Worm (Caenorhabditis elegans) whole organism, young adult: ENCODE results near the gene let-99.

Experiments
- D2030.7 ChIP-seq: fragments of 200-800 bp; sonication (Bioruptor generic); IDR thresholded peaks from 2 replicates; pipeline ENCODE4 v1.3.6; 2022; ENCODE audit warnings: missing genetic modification reagents, missing genetic modification characterization, missing compliant biosample characterization
- F10E7.11 ChIP-seq: sonication (generic microtip); optimal IDR thresholded peaks from 2 replicates; lab custom pipeline; 2017; ENCODE audit warnings: mild to moderate bottlenecking, missing genetic modification characterization, moderate library complexity, missing compliant biosample characterization
- F22D6.2 ChIP-seq: sonication (generic microtip); optimal IDR thresholded peaks from 2 replicates; lab custom pipeline; 2016; ENCODE audit warnings: mild to moderate bottlenecking, missing genetic modification characterization, missing compliant biosample characterization
- F23B12.7 ChIP-seq: sonication (generic microtip); optimal IDR thresholded peaks from 2 replicates; lab custom pipeline; 2017; ENCODE audit warnings: missing genetic modification characterization, mild to moderate bottlenecking, missing compliant biosample characterization, antibody characterized with exemption, moderate library complexity; ENCODE audit not compliant: insufficient read depth
- F37B4.10 ChIP-seq: fragments of 200-800 bp; sonication (Bioruptor generic); IDR thresholded peaks from 2 replicates; pipeline ENCODE4 v1.3.6; 2022; ENCODE audit warnings: missing genetic modification characterization, missing compliant biosample characterization
- F49E8.2 ChIP-seq: sonication (generic microtip); optimal IDR thresholded peaks from 3 replicates; lab custom pipeline; 2017; ENCODE audit warnings: missing genetic modification characterization, mild to moderate bottlenecking, missing compliant biosample characterization, antibody characterized with exemption, moderate library complexity; ENCODE audit not compliant: insufficient read depth
- F55B11.4 ChIP-seq: sonication (generic microtip); optimal IDR thresholded peaks from 2 replicates; lab custom pipeline; 2016; ENCODE audit warnings: missing compliant biosample characterization, missing genetic modification characterization, borderline replicate concordance; ENCODE audit not compliant: insufficient read depth
- F57A8.1 ChIP-seq: fragments of 200-800 bp; sonication (Bioruptor generic); optimal IDR thresholded peaks from 2 replicates; lab custom pipeline; 2018; ENCODE audit warnings: mild to moderate bottlenecking, missing genetic modification characterization, moderate library complexity, missing compliant biosample characterization
- F57C9.4 ChIP-seq: sonication (generic microtip); optimal IDR thresholded peaks from 2 replicates; lab custom pipeline; 2017; ENCODE audit warnings: mild to moderate bottlenecking, missing genetic modification characterization, missing compliant biosample characterization
- K11D2.4 ChIP-seq: fragments of 200-800 bp; sonication (Bioruptor generic); IDR thresholded peaks from 2 replicates; pipeline ENCODE4 v1.3.6; 2022; ENCODE audit warnings: missing genetic modification reagents, missing genetic modification characterization, missing compliant biosample characterization
- K12H6.12 ChIP-seq: fragments of 200-800 bp; sonication (Bioruptor generic); optimal IDR thresholded peaks from 2 replicates; lab custom pipeline; 2018; ENCODE audit warnings: mild to moderate bottlenecking, missing genetic modification characterization, missing compliant biosample characterization
- T07F8.4 ChIP-seq: sonication (generic microtip); optimal IDR thresholded peaks from 2 replicates; lab custom pipeline; 2016; ENCODE audit warnings: mild to moderate bottlenecking, missing genetic modification characterization, moderate library complexity, missing compliant biosample characterization
- Y53F4B.3 ChIP-seq: fragments of 200-800 bp; sonication (Bioruptor generic); IDR thresholded peaks from 2 replicates; pipeline ENCODE4 v1.3.6; 2022; ENCODE audit warnings: missing genetic modification reagents, missing genetic modification characterization, missing compliant biosample characterization
- Y53G8AR.9 ChIP-seq: fragments of 200-800 bp; sonication (Bioruptor generic); conservative IDR thresholded peaks from 2 replicates; pipeline ENCODE4 v1.3.6; 2022; ENCODE audit warnings: missing genetic modification reagents, missing genetic modification characterization, missing compliant biosample characterization
- Y79H2A.3 ChIP-seq: fragments of 200-800 bp; sonication (Bioruptor generic); conservative IDR thresholded peaks from 2 replicates; pipeline ENCODE4 v1.3.6; 2022; ENCODE audit warnings: missing genetic modification reagents, missing genetic modification characterization, missing compliant biosample characterization
- Y95B8A.8 ChIP-seq: fragments of 200-800 bp; sonication (Bioruptor generic); IDR thresholded peaks from 2 replicates; pipeline ENCODE4 v1.3.6; 2022; ENCODE audit warnings: missing genetic modification reagents, missing genetic modification characterization, missing compliant biosample characterization
- ZK185.1 ChIP-seq: sonication (generic microtip); optimal IDR thresholded peaks from 2 replicates; lab custom pipeline; 2016; ENCODE audit warnings: mild to moderate bottlenecking, missing genetic modification characterization, missing compliant biosample characterization; ENCODE audit not compliant: poor library complexity, severe bottlenecking
- attf-3 ChIP-seq: fragments of 200-800 bp; sonication (Bioruptor generic); conservative IDR thresholded peaks from 2 replicates; pipeline ENCODE4 v1.3.6; 2022; ENCODE audit warnings: missing genetic modification reagents, missing genetic modification characterization, missing compliant biosample characterization
- bed-1 ChIP-seq: fragments of 200-800 bp; sonication (Bioruptor generic); IDR thresholded peaks from 2 replicates; pipeline ENCODE4 v1.3.6; 2022; ENCODE audit warnings: missing genetic modification reagents, missing genetic modification characterization, missing compliant biosample characterization
- cebp-2 ChIP-seq: fragments of 200-800 bp; sonication (Bioruptor generic); IDR thresholded peaks from 2 replicates; pipeline ENCODE4 v1.3.6; 2022; ENCODE audit warnings: missing genetic modification characterization, missing compliant biosample characterization
- ceh-58 ChIP-seq: fragments of 200-800 bp; sonication (Bioruptor generic); IDR thresholded peaks from 2 replicates; pipeline ENCODE4 v1.3.6; 2022; ENCODE audit warnings: missing genetic modification characterization, missing compliant biosample characterization
- ceh-91 ChIP-seq: fragments of 200-800 bp; sonication (Bioruptor generic); IDR thresholded peaks from 2 replicates; pipeline ENCODE4 v1.3.6; 2022; ENCODE audit warnings: missing genetic modification reagents, missing genetic modification characterization, missing compliant biosample characterization
- chd-7 ChIP-seq: sonication (generic microtip); optimal IDR thresholded peaks from 2 replicates; lab custom pipeline; 2016; ENCODE audit warnings: mild to moderate bottlenecking, missing genetic modification characterization, moderate library complexity, missing compliant biosample characterization
- egrh-3 ChIP-seq: fragments of 200-800 bp; sonication (Bioruptor generic); IDR thresholded peaks from 2 replicates; pipeline ENCODE4 v1.3.6; 2022; ENCODE audit warnings: missing genetic modification reagents, missing genetic modification characterization, missing compliant biosample characterization
- hmg-20 ChIP-seq: fragments of 200-800 bp; sonication (Bioruptor generic); IDR thresholded peaks from 2 replicates; pipeline ENCODE4 v1.3.6; 2022; ENCODE audit warnings: missing genetic modification reagents, missing genetic modification characterization, missing compliant biosample characterization
- hsf-1 ChIP-seq: fragments of 200-800 bp; sonication (Bioruptor generic); IDR thresholded peaks from 2 replicates; pipeline ENCODE4 v1.3.6; 2022; ENCODE audit warnings: missing genetic modification reagents, missing genetic modification characterization, missing compliant biosample characterization
- lin-26 ChIP-seq: fragments of 200-800 bp; sonication (Bioruptor generic); IDR thresholded peaks from 2 replicates; pipeline ENCODE4 v1.3.6; 2022; ENCODE audit warnings: missing genetic modification reagents, missing genetic modification characterization, missing compliant biosample characterization
- lin-35 ChIP-seq, 3 experiments: fragments of 150-350 bp in 2 of 3; sonication (generic microtip) in 1 of 3; optimal IDR thresholded peaks; 2 replicates each; lab custom pipeline; 2014 to 2018; ENCODE audit warnings: missing biosample characterization in 3 of 3, missing genetic modification characterization in 3 of 3, missing genetic modification reagents in 3 of 3
- lir-1 ChIP-seq: fragments of 200-800 bp; sonication (Bioruptor generic); conservative IDR thresholded peaks from 2 replicates; pipeline ENCODE4 v1.3.6; 2022; ENCODE audit warnings: missing genetic modification reagents, missing genetic modification characterization, missing compliant biosample characterization
- madf-10 ChIP-seq: sonication (generic microtip); optimal IDR thresholded peaks from 2 replicates; lab custom pipeline; 2016; ENCODE audit warnings: mild to moderate bottlenecking, missing genetic modification characterization, missing compliant biosample characterization
- madf-6 ChIP-seq: fragments of 200-800 bp; sonication (Bioruptor generic); IDR thresholded peaks from 2 replicates; pipeline ENCODE4 v1.3.6; 2022; ENCODE audit warnings: missing genetic modification reagents, missing genetic modification characterization, missing compliant biosample characterization
- mel-28 ChIP-seq: sonication (generic microtip); optimal IDR thresholded peaks from 2 replicates; lab custom pipeline; 2016; ENCODE audit warnings: borderline replicate concordance, mild to moderate bottlenecking, missing genetic modification characterization, missing compliant biosample characterization
- mes-4 ChIP-seq: sonication (generic microtip); optimal IDR thresholded peaks from 2 replicates; lab custom pipeline; 2016; ENCODE audit warnings: missing genotype, missing genetic modification characterization, missing compliant biosample characterization
- mxl-1 ChIP-seq: sonication (generic microtip); optimal IDR thresholded peaks from 2 replicates; lab custom pipeline; 2016; ENCODE audit warnings: missing genetic modification characterization, missing compliant biosample characterization
- nfya-2 ChIP-seq: fragments of 200-800 bp; sonication (Bioruptor generic); IDR thresholded peaks from 2 replicates; pipeline ENCODE4 v1.3.6; 2022; ENCODE audit warnings: missing genetic modification reagents, missing genetic modification characterization, missing compliant biosample characterization
- nfyb-1 ChIP-seq: fragments of 200-800 bp; sonication (Bioruptor generic); IDR thresholded peaks from 2 replicates; pipeline ENCODE4 v1.3.6; 2022; ENCODE audit warnings: missing genetic modification reagents, missing genetic modification characterization, missing compliant biosample characterization
- nhr-120 ChIP-seq: fragments of 200-800 bp; sonication (Bioruptor generic); IDR thresholded peaks from 2 replicates; pipeline ENCODE4 v1.3.6; 2022; ENCODE audit warnings: missing genetic modification characterization, missing compliant biosample characterization
- nhr-27 ChIP-seq: fragments of 200-800 bp; sonication (Bioruptor generic); optimal IDR thresholded peaks from 2 replicates; lab custom pipeline; 2018; ENCODE audit warnings: mild to moderate bottlenecking, missing genetic modification characterization, moderate library complexity, missing compliant biosample characterization
- nhr-80 ChIP-seq: sonication (generic microtip); optimal IDR thresholded peaks from 2 replicates; lab custom pipeline; 2016; ENCODE audit warnings: missing genetic modification characterization, missing compliant biosample characterization
- nhr-90 ChIP-seq: sonication (generic microtip); optimal IDR thresholded peaks from 2 replicates; lab custom pipeline; 2016; ENCODE audit warnings: missing genotype, mild to moderate bottlenecking, missing genetic modification characterization, missing compliant biosample characterization
- rcor-1 ChIP-seq: fragments of 200-800 bp; sonication (Bioruptor generic); IDR thresholded peaks from 2 replicates; pipeline ENCODE4 v1.3.6; 2022; ENCODE audit warnings: missing genetic modification reagents, missing genetic modification characterization, missing compliant biosample characterization
- rec-8 ChIP-seq, 2 experiments: sonication (generic microtip); optimal IDR thresholded peaks; 2 replicates each; lab custom pipeline; 2016; ENCODE audit warnings: mild to moderate bottlenecking in 2 of 2, missing genetic modification characterization in 2 of 2, missing genetic modification reagents in 2 of 2, missing genotype in 2 of 2, missing biosample characterization in 1 of 2, missing compliant biosample characterization in 1 of 2, moderate library complexity in 1 of 2
- snpc-1.3 ChIP-seq: sonication (generic microtip); optimal IDR thresholded peaks from 2 replicates; lab custom pipeline; 2017; ENCODE audit warnings: missing genetic modification characterization, mild to moderate bottlenecking, missing compliant biosample characterization, antibody characterized with exemption, moderate library complexity, missing genotype, missing genetic modification reagents; ENCODE audit not compliant: insufficient read depth
- snpc-4 ChIP-seq, 5 experiments: fragments of 150-350 bp in 1 of 5; sonication (generic microtip) in 4 of 5; optimal IDR thresholded peaks; 2 replicates each; lab custom pipeline; 2014 to 2018; ENCODE audit warnings: missing genetic modification characterization in 5 of 5, missing biosample characterization in 3 of 5, antibody characterized with exemption in 2 of 5, mild to moderate bottlenecking in 2 of 5, missing compliant biosample characterization in 2 of 5, missing genotype in 2 of 5, moderate library complexity in 2 of 5, missing genetic modification reagents in 1 of 5
- somi-1 ChIP-seq: fragments of 200-800 bp; sonication (Bioruptor generic); optimal IDR thresholded peaks from 2 replicates; lab custom pipeline; 2018; ENCODE audit warnings: mild to moderate bottlenecking, missing genetic modification characterization, missing compliant biosample characterization
- tbp1 ChIP-seq: fragments of 200-800 bp; sonication (Bioruptor generic); optimal IDR thresholded peaks from 2 replicates; lab custom pipeline; 2018; ENCODE audit warnings: mild to moderate bottlenecking, missing genetic modification characterization, missing compliant biosample characterization
- unc-130 ChIP-seq: sonication (generic microtip); optimal IDR thresholded peaks from 2 replicates; lab custom pipeline; 2016; ENCODE audit warnings: missing genetic modification reagents, missing genetic modification characterization, missing compliant biosample characterization
- zim-3 ChIP-seq: sonication (generic microtip); optimal IDR thresholded peaks from 2 replicates; lab custom pipeline; 2017; ENCODE audit warnings: mild to moderate bottlenecking, missing genetic modification characterization, moderate library complexity, missing compliant biosample characterization
- ztf-18 ChIP-seq: sonication (generic microtip); optimal IDR thresholded peaks from 2 replicates; lab custom pipeline; 2016; ENCODE audit warnings: missing genotype, mild to moderate bottlenecking, missing genetic modification characterization, missing compliant biosample characterization

Gene let-99

DNA sequence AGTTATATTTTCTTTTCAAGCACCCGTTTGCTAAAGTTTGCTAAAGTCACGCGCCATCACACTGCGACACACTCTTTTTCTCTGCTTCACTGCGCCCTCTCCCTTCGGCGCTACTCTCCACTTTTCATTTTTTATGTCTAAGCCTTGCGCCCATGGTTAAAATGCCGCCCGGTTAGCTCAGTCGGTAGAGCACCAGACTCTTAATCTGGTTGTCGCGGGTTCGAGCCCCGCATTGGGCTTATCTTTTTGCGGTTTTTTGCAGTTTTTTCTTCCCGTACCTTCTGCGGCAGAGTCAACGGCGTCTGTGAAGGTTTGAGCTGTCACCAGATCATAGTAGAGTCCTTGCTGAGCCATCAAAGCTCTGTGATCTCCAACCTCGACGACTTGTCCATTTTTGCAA, 26.9 kb downstream of the let-99 start (continued):
- TF ChIP-seq F49E8.2 (tag; lab: Kevin White, UChicago) (peak; percentile 2), ZK185.1 (tag; lab: Kevin White, UChicago) (peak; percentile 59), unc-130 (GFP tag; lab: Kevin White, UChicago) (peak; percentile 50), cebp-2 (GFP tag; lab: Robert Waterston, UW) (peak; percentile 45; the same call in 1 of the 2 replicates), madf-10 (peak; percentile 81), madf-6 (GFP tag; lab: Robert Waterston, UW) (peak; percentile 47; the same call in 1 of the 2 replicates), nfyb-1 (peak; percentile 83), hmg-20 (0 out of 2 replicates have a peak, but pooled peaks have one; percentile 39), attf-3 (GFP tag; lab: Robert Waterston, UW) (peak; percentile 66), Y53G8AR.9 (GFP tag; lab: Robert Waterston, UW) (peak; percentile 64; the same call in 1 of the 2 replicates), somi-1 (GFP tag; lab: Kevin White, UChicago) (peak; percentile 72), nhr-80 (tag; lab: Kevin White, UChicago) (peak; percentile 55), F37B4.10 (GFP tag; lab: Robert Waterston, UW) (no peak), Y95B8A.8 (GFP tag; lab: Robert Waterston, UW) (peak; percentile 77), nhr-27 (tag; lab: Kevin White, UChicago) (peak; percentile 17), bed-1 (GFP tag; lab: Robert Waterston, UW) (no peak), nfya-2 (no peak), ztf-18 (peak; percentile 62), lin-35 (GFP tag; optimal IDR thresholded peaks at IDR 0.05; lab: Kevin White, UChicago) (peak in 1 of 3 experiments; percentile 59), rec-8 (tag; optimal IDR thresholded peaks at IDR 0.05; lab: Kevin White, UChicago) (peak; percentile 68 to 84), mel-28 (peak; percentile 11), tbp1 (peak; percentile 97), zim-3 (peak; percentile 76), Y79H2A.3 (GFP tag; lab: Robert Waterston, UW) (no peak), mxl-1 (tag; lab: Kevin White, UChicago) (peak; percentile 44), nhr-120 (no peak), lir-1 (no peak), rcor-1 (GFP tag; lab: Robert Waterston, UW) (0 out of 2 replicates have a peak, but pooled peaks have one; percentile 20), T07F8.4 (peak; percentile 77), K12H6.12 (tag; lab: Kevin White, UChicago) (peak; percentile 58), D2030.7 (GFP tag; lab: Robert Waterston, UW) (peak; percentile 45), chd-7 (peak; percentile 74), K11D2.4 (peak; percentile 72; the same call in 1 of the 2 replicates), F57C9.4 (no peak), lin-26 (peak; percentile 89), F10E7.11 (tag; lab: Kevin White, UChicago) (no peak), snpc-1.3 (tag; lab: Kevin White, UChicago) (no peak)

DNA sequence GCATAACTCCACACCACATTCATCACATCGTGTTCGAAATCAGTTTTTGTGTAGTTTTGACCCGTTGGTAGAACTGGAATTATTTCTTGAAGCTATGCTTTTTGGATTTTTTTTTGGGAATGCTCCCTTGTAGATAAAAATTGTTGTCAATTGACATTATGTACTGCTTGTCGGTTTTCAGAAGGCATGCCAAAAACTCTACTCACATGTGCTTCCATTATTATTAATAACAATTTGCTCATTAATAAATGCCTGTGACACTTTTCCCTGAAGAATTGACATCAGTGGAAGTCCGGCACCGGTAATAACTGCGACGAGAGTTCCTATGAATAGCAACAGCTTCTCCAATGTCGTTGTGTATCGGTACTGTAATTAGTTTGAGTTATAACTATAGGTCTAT, 29.3 kb downstream of the let-99 start:
- no peak for TF ChIP-seq snpc-4 (GFP tag; optimal IDR thresholded peaks at IDR 0.05; lab: Kevin White, UChicago)
- TF ChIP-seq snpc-4 (tag; optimal IDR thresholded peaks at IDR 0.05; lab: Kevin White, UChicago) = no peak
- TF ChIP-seq Y53G8AR.9 (GFP tag; lab: Robert Waterston, UW) = no peak
- no peak for TF ChIP-seq nhr-90 (tag; lab: Kevin White, UChicago)
- TF ChIP-seq ceh-91 (GFP tag; lab: Robert Waterston, UW) = no peak
- no peak for TF ChIP-seq F23B12.7 (tag; lab: Kevin White, UChicago)
- no peak for TF ChIP-seq F22D6.2 (tag; lab: Kevin White, UChicago)
- TF ChIP-seq hsf-1 (GFP tag; lab: Robert Waterston, UW) = no peak
- TF ChIP-seq egrh-3 (GFP tag; lab: Robert Waterston, UW) = no peak
- no peak for TF ChIP-seq Y53F4B.3 (GFP tag; lab: Robert Waterston, UW)
- TF ChIP-seq F57A8.1 (GFP tag; lab: Kevin White, UChicago) = no peak
- no peak for TF ChIP-seq ceh-58
- TF ChIP-seq mes-4 (tag; lab: Kevin White, UChicago) = no peak
- TF ChIP-seq unc-130 (GFP tag; lab: Kevin White, UChicago) = no peak
- no peak for TF ChIP-seq F55B11.4 (tag; lab: Kevin White, UChicago)
- no peak for TF ChIP-seq nhr-120
